Worm (Caenorhabditis elegans) whole organism, L4/young adult: Measurements from ENCODE around the gene nuo-3.

Source experiments
- W03F9.2 ChIP-seq: fragments of 150-350 bp; optimal IDR thresholded peaks from 2 replicates; lab custom pipeline; 2014; ENCODE audit warnings: missing biosample characterization, missing genetic modification characterization
- dao-5 ChIP-seq: sonication (generic microtip); optimal IDR thresholded peaks from 2 replicates; lab custom pipeline; 2016; ENCODE audit warnings: missing genotype, missing genetic modification characterization, moderate library complexity, missing compliant biosample characterization
- him-1 ChIP-seq: sonication (generic microtip); optimal IDR thresholded peaks from 2 replicates; lab custom pipeline; 2016; ENCODE audit warnings: missing genotype, missing genetic modification reagents, missing genetic modification characterization, missing compliant biosample characterization

ce11 chrIV:14822267-14822666, 24.9 kb upstream of the nuo-3 start:
- no peak for TF ChIP-seq him-1 (tag; lab: Kevin White, UChicago)
- peak; percentile 35 for TF ChIP-seq dao-5 (tag; lab: Kevin White, UChicago)
- no peak for TF ChIP-seq W03F9.2 (tag; lab: Kevin White, UChicago)
